Fruit fly (Drosophila melanogaster) whole organism: ENCODE data around the gene CG13004.

Experiments
- Dll ChIP-seq: fragments of >200 bp; optimal IDR thresholded peaks from 2 replicates; lab custom pipeline; 2017
- EcR ChIP-seq, 2 experiments: fragments of >200 bp; optimal IDR thresholded peaks; 2 replicates each; lab custom pipeline; 2017; ENCODE audit warnings: missing biosample characterization in 2 of 2, missing genetic modification characterization in 2 of 2, missing genetic modification reagents in 2 of 2
- pan ChIP-seq: fragments of >200 bp; optimal IDR thresholded peaks from 2 replicates; lab custom pipeline; 2017
- psq ChIP-seq: fragments of >200 bp; optimal IDR thresholded peaks from 2 replicates; lab custom pipeline; 2017
- usp ChIP-seq: fragments of >200 bp; optimal IDR thresholded peaks from 2 replicates; lab custom pipeline; 2017; ENCODE audit warnings: missing biosample characterization, missing genetic modification characterization, mixed read lengths

DNA sequence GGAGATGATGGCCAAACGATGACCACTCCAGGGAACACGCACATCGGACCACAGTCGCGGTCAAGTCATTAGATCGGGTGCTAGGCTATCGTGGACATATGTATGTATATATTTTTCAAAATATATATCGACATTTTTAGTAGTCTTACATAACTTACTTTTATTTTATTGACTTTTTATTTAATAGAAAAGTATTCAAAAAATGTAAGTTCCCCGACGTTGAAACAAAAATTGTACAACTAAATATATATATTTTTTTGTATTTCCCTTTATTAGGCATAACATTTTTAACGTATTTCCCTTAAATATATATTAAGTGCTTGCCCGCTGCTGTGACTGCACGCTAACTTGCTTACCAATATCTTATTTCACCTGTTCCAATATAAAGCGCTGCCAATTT is 20.2 kb downstream of the CG13004 start:
- TF ChIP-seq pan (lab: Kevin White, UChicago) (no peak), EcR (GFP tag; optimal IDR thresholded peaks at IDR 0.05; lab: Kevin White, UChicago) (no peak), usp (GFP tag; lab: Kevin White, UChicago) (no peak), psq (no peak), Dll (no peak)
